Fruit fly (Drosophila melanogaster): Measurements from ENCODE around the gene Acn.

Gene Acn

dm6 chr2L:19034213-19034929 lies 10.8 kb upstream of the Acn start, which contains the start of the genes mib2 and CG31800:
Gene mib2, plus strand, starts transcription at chr2L:19034444.
Gene CG31800, minus strand, starts transcription at chr2L:19034576.
- no peak for TF ChIP-seq Crg-1 (GFP tag; optimal IDR thresholded peaks at IDR 0.05)
- TF ChIP-seq CG11617 (GFP tag; optimal IDR thresholded peaks at IDR 0.05) = peak; percentile 8
- no peak for TF ChIP-seq CG1620 (GFP tag; optimal IDR thresholded peaks at IDR 0.05)
- TF ChIP-seq Clk (GFP tag; optimal IDR thresholded peaks at IDR 0.05) = no peak
- no peak for TF ChIP-seq cic (GFP tag; optimal IDR thresholded peaks at IDR 0.05)
- TF ChIP-seq CG7101 (tag; optimal IDR thresholded peaks at IDR 0.05) = peak; percentile 4
- TF ChIP-seq tj (GFP tag; optimal IDR thresholded peaks at IDR 0.05) = no peak
- peak; percentile 35 for TF ChIP-seq Mnt (GFP tag; optimal IDR thresholded peaks at IDR 0.05)
- no peak for TF ChIP-seq CG7045 (GFP tag; optimal IDR thresholded peaks at IDR 0.05)
- no peak for TF ChIP-seq CG33017 (tag; optimal IDR thresholded peaks at IDR 0.05)
- no peak for TF ChIP-seq pad (GFP tag; optimal IDR thresholded peaks at IDR 0.05)
- TF ChIP-seq toe (GFP tag; optimal IDR thresholded peaks at IDR 0.05) = peak; percentile 7
- peak; percentile 13 for TF ChIP-seq bab1 (GFP tag; optimal IDR thresholded peaks at IDR 0.05)
- no peak for TF ChIP-seq cnc (optimal IDR thresholded peaks at IDR 0.05)
- no peak for TF ChIP-seq CG12768 (GFP tag; optimal IDR thresholded peaks at IDR 0.05)
- TF ChIP-seq kay (GFP tag; ENCODE audit: borderline replicate concordance) = no peak
- no peak for TF ChIP-seq Hr96 (GFP tag; optimal IDR thresholded peaks at IDR 0.05)
- no peak for TF ChIP-seq CG5204 (GFP tag; optimal IDR thresholded peaks at IDR 0.05)
- TF ChIP-seq CG14711 (tag; optimal IDR thresholded peaks at IDR 0.05) = no peak
- no peak for TF ChIP-seq ovo (GFP tag; optimal IDR thresholded peaks at IDR 0.05)

- TF ChIP-seq CG1620 (GFP tag; optimal IDR thresholded peaks at IDR 0.05) = no peak
- no peak for TF ChIP-seq cnc (optimal IDR thresholded peaks at IDR 0.05)
- peak; percentile 34 for TF ChIP-seq tj (GFP tag; optimal IDR thresholded peaks at IDR 0.05)
- TF ChIP-seq toe (GFP tag; optimal IDR thresholded peaks at IDR 0.05) = no peak
- no peak for TF ChIP-seq CG11617 (GFP tag; optimal IDR thresholded peaks at IDR 0.05)
- no peak for TF ChIP-seq bab1 (GFP tag; optimal IDR thresholded peaks at IDR 0.05)
- TF ChIP-seq Mnt (GFP tag; optimal IDR thresholded peaks at IDR 0.05) = no peak
Measured at dm6 chr2L:19035013-19035412, 10.1 kb upstream of the Acn start.

- TF ChIP-seq ovo (GFP tag; optimal IDR thresholded peaks at IDR 0.05) = no peak
- TF ChIP-seq cnc (optimal IDR thresholded peaks at IDR 0.05) = no peak
- no peak for TF ChIP-seq Hr96 (GFP tag; optimal IDR thresholded peaks at IDR 0.05)
- TF ChIP-seq CG1620 (GFP tag; optimal IDR thresholded peaks at IDR 0.05) = no peak
- TF ChIP-seq CG7045 (GFP tag; optimal IDR thresholded peaks at IDR 0.05) = no peak
- no peak for TF ChIP-seq Mnt (GFP tag; optimal IDR thresholded peaks at IDR 0.05)
- no peak for TF ChIP-seq pad (GFP tag; optimal IDR thresholded peaks at IDR 0.05)
- no peak for TF ChIP-seq tj (GFP tag; optimal IDR thresholded peaks at IDR 0.05)
- TF ChIP-seq CG33017 (tag; optimal IDR thresholded peaks at IDR 0.05) = no peak
- no peak for TF ChIP-seq CG14711 (tag; optimal IDR thresholded peaks at IDR 0.05)
- TF ChIP-seq bab1 (GFP tag; optimal IDR thresholded peaks at IDR 0.05) = no peak
- no peak for TF ChIP-seq Clk (GFP tag; optimal IDR thresholded peaks at IDR 0.05)
- no peak for TF ChIP-seq CG7101 (tag; optimal IDR thresholded peaks at IDR 0.05)
- TF ChIP-seq toe (GFP tag; optimal IDR thresholded peaks at IDR 0.05) = no peak
- TF ChIP-seq Crg-1 (GFP tag; optimal IDR thresholded peaks at IDR 0.05) = no peak
Measured at dm6 chr2L:19036105-19036714, 8.9 kb upstream of the Acn start.

- TF ChIP-seq Mnt (GFP tag; optimal IDR thresholded peaks at IDR 0.05) (no peak), CG5204 (GFP tag; optimal IDR thresholded peaks at IDR 0.05) (no peak), Clk (GFP tag; optimal IDR thresholded peaks at IDR 0.05) (no peak), ovo (GFP tag; optimal IDR thresholded peaks at IDR 0.05) (no peak), CG7101 (tag; optimal IDR thresholded peaks at IDR 0.05) (no peak), Hr96 (GFP tag; optimal IDR thresholded peaks at IDR 0.05) (no peak), CG11617 (GFP tag; optimal IDR thresholded peaks at IDR 0.05) (no peak), bab1 (GFP tag; optimal IDR thresholded peaks at IDR 0.05) (no peak), CG12768 (GFP tag; optimal IDR thresholded peaks at IDR 0.05) (no peak), pad (GFP tag; optimal IDR thresholded peaks at IDR 0.05) (no peak), CG7045 (GFP tag; optimal IDR thresholded peaks at IDR 0.05) (no peak), cnc (optimal IDR thresholded peaks at IDR 0.05) (no peak), cic (GFP tag; optimal IDR thresholded peaks at IDR 0.05) (no peak), CG14711 (tag; optimal IDR thresholded peaks at IDR 0.05) (no peak), toe (GFP tag; optimal IDR thresholded peaks at IDR 0.05) (no peak), kay (GFP tag; ENCODE audit: borderline replicate concordance) (no peak), CG33017 (tag; optimal IDR thresholded peaks at IDR 0.05) (no peak)
Measured at dm6 chr2L:19037011-19037410, 8.1 kb upstream of the Acn start.

- TF ChIP-seq CG7045 (GFP tag; optimal IDR thresholded peaks at IDR 0.05) = no peak
- no peak for TF ChIP-seq kay (GFP tag; ENCODE audit: borderline replicate concordance)
- TF ChIP-seq tj (GFP tag; optimal IDR thresholded peaks at IDR 0.05) = no peak
- TF ChIP-seq CG7101 (tag; optimal IDR thresholded peaks at IDR 0.05) = no peak
- TF ChIP-seq CG1620 (GFP tag; optimal IDR thresholded peaks at IDR 0.05) = no peak
- TF ChIP-seq bab1 (GFP tag; optimal IDR thresholded peaks at IDR 0.05) = no peak
- TF ChIP-seq Hr96 (GFP tag; optimal IDR thresholded peaks at IDR 0.05) = no peak
- TF ChIP-seq Crg-1 (GFP tag; optimal IDR thresholded peaks at IDR 0.05) = no peak
- TF ChIP-seq CG33017 (tag; optimal IDR thresholded peaks at IDR 0.05) = no peak
- TF ChIP-seq CG14711 (tag; optimal IDR thresholded peaks at IDR 0.05) = no peak
- TF ChIP-seq CG12768 (GFP tag; optimal IDR thresholded peaks at IDR 0.05) = no peak
- no peak for TF ChIP-seq Mnt (GFP tag; optimal IDR thresholded peaks at IDR 0.05)
Measured at dm6 chr2L:19037455-19037854, 7.7 kb upstream of the Acn start.

- TF ChIP-seq kay (GFP tag; ENCODE audit: borderline replicate concordance) (no peak), bab1 (GFP tag; optimal IDR thresholded peaks at IDR 0.05) (peak; percentile 2), tj (GFP tag; optimal IDR thresholded peaks at IDR 0.05) (no peak), ovo (GFP tag; optimal IDR thresholded peaks at IDR 0.05) (no peak), pad (GFP tag; optimal IDR thresholded peaks at IDR 0.05) (no peak), Hr96 (GFP tag; optimal IDR thresholded peaks at IDR 0.05) (no peak), CG11617 (GFP tag; optimal IDR thresholded peaks at IDR 0.05) (no peak)
Measured at dm6 chr2L:19041590-19041989, 3.6 kb upstream of the Acn start, which contains the start of gene Catsup. Gene Catsup, plus strand, starts transcription at chr2L:19041862.
